Worm (Caenorhabditis elegans): Measurements from ENCODE around the gene rps-12.

DNA sequence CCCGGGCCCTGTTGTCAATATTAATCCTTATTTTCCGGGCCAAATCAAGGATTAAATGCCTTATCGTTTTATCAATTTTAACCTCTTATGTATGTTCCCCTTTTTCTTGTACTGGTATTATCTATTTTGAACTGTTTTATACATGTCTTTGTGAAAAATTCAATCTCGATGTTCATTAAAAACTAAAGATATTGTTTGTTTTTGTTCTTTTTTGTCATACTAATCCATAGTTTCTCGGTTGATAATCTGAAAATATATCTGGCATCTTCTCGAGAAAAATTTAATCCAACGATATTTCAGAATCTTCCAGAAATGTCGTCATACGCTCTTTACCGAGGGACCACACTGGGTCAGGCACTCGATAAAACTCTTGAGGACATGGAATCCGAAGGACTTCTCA, 14.6 kb downstream of the rps-12 start, which contains the start of gene B0336.13:
- no peak for TF ChIP-seq ref-1 (GFP tag; conservative IDR thresholded peaks at IDR 0.05)
- no peak for TF ChIP-seq klf-2 (GFP tag; conservative IDR thresholded peaks at IDR 0.05)
